Worm (Caenorhabditis elegans) whole organism, late embryonic: ENCODE data around the gene shk-1.
"Not testable (repeated sequence)": the region's sequence is repeated elsewhere in the genome, so short reads cannot be mapped to it uniquely, and the experiment has no call there.

ENCODE experiments used
- K02D7.2 ChIP-seq: sonication (generic microtip); optimal IDR thresholded peaks from 2 replicates; lab custom pipeline; 2017; ENCODE audit warnings: mild to moderate bottlenecking, missing genetic modification characterization, missing compliant biosample characterization
- ceh-24 ChIP-seq: sonication (generic microtip); optimal IDR thresholded peaks from 2 replicates; lab custom pipeline; 2016; ENCODE audit warnings: mild to moderate bottlenecking, missing genetic modification characterization, missing compliant biosample characterization
- lim-6 ChIP-seq: sonication (generic microtip); optimal IDR thresholded peaks from 2 replicates; lab custom pipeline; 2016; ENCODE audit warnings: missing genetic modification characterization, missing compliant biosample characterization
- mec-3 ChIP-seq: sonication (generic microtip); optimal IDR thresholded peaks from 2 replicates; lab custom pipeline; 2016; ENCODE audit warnings: borderline replicate concordance, missing genetic modification characterization, missing compliant biosample characterization

- TF ChIP-seq K02D7.2; lim-6 (tag; lab: Kevin White, UChicago); ceh-24 (tag; lab: Kevin White, UChicago); mec-3: not testable (repeated sequence)
These were observed 26.2 kb upstream of the shk-1 start, which contains the start of gene mab-3 for ce11 chrII:9731810-9732209.
